Worm (Caenorhabditis elegans) whole organism, early embryonic: ENCODE measurements around the gene enee-1.

Experiments
- aly-1 ChIP-seq: sonication (generic microtip); optimal IDR thresholded peaks from 2 replicates; lab custom pipeline; 2016; ENCODE audit warnings: missing genetic modification characterization, missing compliant biosample characterization
- pes-1 ChIP-seq: fragments of 200-800 bp; sonication (Bioruptor generic); IDR thresholded peaks from 2 replicates; pipeline ENCODE4 v1.3.6; 2022; ENCODE audit warnings: missing genetic modification reagents, missing genetic modification characterization, missing compliant biosample characterization
- tbx-37 ChIP-seq: fragments of 200-800 bp; sonication (Bioruptor generic); conservative IDR thresholded peaks from 2 replicates; pipeline ENCODE4 v1.3.6; 2022; ENCODE audit warnings: missing genetic modification reagents, missing genetic modification characterization, missing compliant biosample characterization

- no peak for TF ChIP-seq pes-1 (GFP tag; lab: Robert Waterston, UW)
- no peak for TF ChIP-seq aly-1 (tag; lab: Kevin White, UChicago)
- no peak for TF ChIP-seq tbx-37 (GFP tag; lab: Robert Waterston, UW)
Measured at ce11 chrII:8212-8611, 16.3 kb upstream of the enee-1 start.
